Worm (Caenorhabditis elegans): Measurements from ENCODE around the gene D2023.3.

Gene D2023.3

ce11 chrV:11846969-11847368, 35.1 kb upstream of the D2023.3 start:
- TF ChIP-seq zag-1 (tag; optimal IDR thresholded peaks at IDR 0.05) (no peak), php-3 (GFP tag; IDR thresholded peaks at IDR 0.05) (no peak), unc-62 (GFP tag; optimal IDR thresholded peaks at IDR 0.05 in 1 of 2) (peak in 1 of 2 experiments; percentile 86), unc-62 (tag; optimal IDR thresholded peaks at IDR 0.05) (no peak), unc-39 (tag; optimal IDR thresholded peaks at IDR 0.05) (no peak), fos-1 (tag; optimal IDR thresholded peaks at IDR 0.05) (no peak), sdz-12 (GFP tag; optimal IDR thresholded peaks at IDR 0.05) (no peak), unc-130 (GFP tag; optimal IDR thresholded peaks at IDR 0.05) (no peak), nhr-237 (tag; optimal IDR thresholded peaks at IDR 0.05) (no peak), hif-1 (tag; optimal IDR thresholded peaks at IDR 0.05) (no peak), ces-1 (GFP tag; optimal IDR thresholded peaks at IDR 0.05) (no peak), ZK546.5 (tag; optimal IDR thresholded peaks at IDR 0.05) (no peak), pha-4 (GFP tag; IDR thresholded peaks at IDR 0.05) (no peak), pha-4 (tag; optimal IDR thresholded peaks at IDR 0.05) (peak; percentile 50), snpc-1.2 (GFP tag; IDR thresholded peaks at IDR 0.05) (no peak), aha-1 (tag) (no peak)

- no peak for TF ChIP-seq gei-8 (GFP tag; optimal IDR thresholded peaks at IDR 0.05)
- TF ChIP-seq aha-1 (tag), result peak; percentile 9
Observed at ce11 chrV:11845492-11845891, 33.7 kb upstream of the D2023.3 start, which contains the start of gene hmp-1. TSS of gene hmp-1 (plus strand) at chrV:11845871.

ce11 chrV:11844828-11845227, 33.0 kb upstream of the D2023.3 start:
- TF ChIP-seq sdz-12 (GFP tag; optimal IDR thresholded peaks at IDR 0.05) (no peak), pqm-1 (tag; optimal IDR thresholded peaks at IDR 0.05) (peak; percentile 45), rbr-2 (tag; optimal IDR thresholded peaks at IDR 0.05) (peak; percentile 23), arid-1 (GFP tag; conservative IDR thresholded peaks at IDR 0.05) (no peak), mdl-1 (tag; optimal IDR thresholded peaks at IDR 0.05) (peak in 1 of 2 experiments; percentile 43), mdt-29 (GFP tag; IDR thresholded peaks at IDR 0.05) (no peak), nhr-48 (tag; optimal IDR thresholded peaks at IDR 0.05) (no peak), T26A8.4 (GFP tag; IDR thresholded peaks at IDR 0.05) (0 out of 2 replicates have a peak, but pooled peaks have one; percentile 30), nhr-102 (tag; optimal IDR thresholded peaks at IDR 0.05) (no peak), mep-1 (tag; optimal IDR thresholded peaks at IDR 0.05) (peak; percentile 52), zip-11 (GFP tag; IDR thresholded peaks at IDR 0.05) (no peak), tag-97 (GFP tag; IDR thresholded peaks at IDR 0.05) (no peak), F49E8.2 (tag; optimal IDR thresholded peaks at IDR 0.05; ENCODE audit: borderline replicate concordance) (no peak), hmg-1.1 (GFP tag; IDR thresholded peaks at IDR 0.05) (peak; percentile 61), daf-12 (tag; optimal IDR thresholded peaks at IDR 0.05) (no peak), ZK546.5 (tag; optimal IDR thresholded peaks at IDR 0.05) (no peak), lsy-2 (tag; optimal IDR thresholded peaks at IDR 0.05) (peak in 1 of 2 experiments; percentile 51), saeg-2 (GFP tag; IDR thresholded peaks at IDR 0.05) (no peak), dmd-6 (GFP tag; IDR thresholded peaks at IDR 0.05) (no peak), skn-1 (tag; optimal IDR thresholded peaks at IDR 0.05) (no peak), snpc-4 (tag; optimal IDR thresholded peaks at IDR 0.05) (no peak), lin-13 (GFP tag; optimal IDR thresholded peaks at IDR 0.05) (no peak), F44E2.7 (GFP tag; IDR thresholded peaks at IDR 0.05) (no peak), lin-1 (GFP tag; IDR thresholded peaks at IDR 0.05) (no peak), ctbp-1 (GFP tag; IDR thresholded peaks at IDR 0.05) (peak; percentile 55; the same call in 1 of the 2 replicates), dve-1 (tag; optimal IDR thresholded peaks at IDR 0.05; ENCODE audit: insufficient read depth) (no peak), lin-38 (GFP tag; IDR thresholded peaks at IDR 0.05) (no peak), unc-130 (GFP tag; optimal IDR thresholded peaks at IDR 0.05) (no peak), zip-2 (tag; optimal IDR thresholded peaks at IDR 0.05) (no peak), mes-2 (tag; optimal IDR thresholded peaks at IDR 0.05; ENCODE audit: poor library complexity, severe bottlenecking) (peak; percentile 34), D1046.2 (GFP tag; IDR thresholded peaks at IDR 0.05) (no peak), daf-19 (GFP tag; conservative IDR thresholded peaks at IDR 0.05) (no peak), madf-9 (GFP tag; conservative IDR thresholded peaks at IDR 0.05) (no peak), ZK337.2 (GFP tag; IDR thresholded peaks at IDR 0.05) (no peak), snpc-1.2 (GFP tag; IDR thresholded peaks at IDR 0.05) (no peak), hlh-11 (tag; optimal IDR thresholded peaks at IDR 0.05) (peak; percentile 72)

Data from whole organism, L4 larva.